Worm (Caenorhabditis elegans) whole organism, L4 larva: ENCODE results near the gene ZK637.4.

Experiments used
- F10B5.3 ChIP-seq: sonication (generic microtip); optimal IDR thresholded peaks from 2 replicates; lab custom pipeline; 2016; ENCODE audit warnings: mild to moderate bottlenecking, missing genetic modification characterization, missing compliant biosample characterization
- F26F4.8 ChIP-seq: fragments of 200-800 bp; sonication (Bioruptor generic); conservative IDR thresholded peaks from 2 replicates; pipeline ENCODE4 v1.3.6; 2022; ENCODE audit warnings: missing genetic modification characterization, missing compliant biosample characterization
- F37D6.2 ChIP-seq: sonication (generic microtip); optimal IDR thresholded peaks from 2 replicates; lab custom pipeline; 2016; ENCODE audit warnings: mild to moderate bottlenecking, missing genetic modification characterization, missing compliant biosample characterization
- F49E8.2 ChIP-seq: sonication (generic microtip); optimal IDR thresholded peaks from 2 replicates; lab custom pipeline; 2016; ENCODE audit warnings: missing compliant biosample characterization, mild to moderate bottlenecking, missing genetic modification characterization, borderline replicate concordance
- Y105C5A.15 ChIP-seq: fragments of 200-800 bp; sonication (Bioruptor generic); IDR thresholded peaks from 2 replicates; pipeline ENCODE4 v1.3.6; 2022; ENCODE audit warnings: missing genetic modification characterization, missing compliant biosample characterization
- Y5F2A.4 ChIP-seq: fragments of 200-800 bp; sonication (Bioruptor generic); optimal IDR thresholded peaks from 2 replicates; lab custom pipeline; 2018; ENCODE audit warnings: mild to moderate bottlenecking, missing genetic modification characterization, missing compliant biosample characterization
- Y75B8A.6 ChIP-seq: fragments of 200-800 bp; sonication (Bioruptor generic); IDR thresholded peaks from 2 replicates; pipeline ENCODE4 v1.3.6; 2022; ENCODE audit warnings: missing genetic modification reagents, missing genetic modification characterization, missing compliant biosample characterization
- aha-1 ChIP-seq: fragments of 150-350 bp; peaks from one replicate; lab custom pipeline; 2014; ENCODE audit warnings: missing biosample characterization, missing genetic modification characterization
- aly-2 ChIP-seq: sonication (generic microtip); optimal IDR thresholded peaks from 2 replicates; lab custom pipeline; 2018; ENCODE audit warnings: missing biosample characterization, missing genetic modification characterization
- arid-1 ChIP-seq: fragments of 200-800 bp; sonication (Bioruptor generic); conservative IDR thresholded peaks from 2 replicates; pipeline ENCODE4 v1.3.6; 2022; ENCODE audit warnings: missing genetic modification reagents, missing genetic modification characterization, missing compliant biosample characterization
- ceh-20 ChIP-seq: fragments of 200-800 bp; sonication (Bioruptor generic); IDR thresholded peaks from 2 replicates; pipeline ENCODE4 v1.3.6; 2022; ENCODE audit warnings: missing genetic modification reagents, missing genetic modification characterization, missing compliant biosample characterization
- ceh-28 ChIP-seq: fragments of 150-350 bp; optimal IDR thresholded peaks from 2 replicates; lab custom pipeline; 2014; ENCODE audit warnings: missing biosample characterization, missing genetic modification reagents, missing genetic modification characterization
- ceh-32 ChIP-seq: sonication (generic microtip); optimal IDR thresholded peaks from 2 replicates; lab custom pipeline; 2016; ENCODE audit warnings: mild to moderate bottlenecking, missing genetic modification characterization, missing compliant biosample characterization; ENCODE audit not compliant: poor library complexity
- ceh-82 ChIP-seq: sonication (generic microtip); optimal IDR thresholded peaks from 2 replicates; lab custom pipeline; 2017; ENCODE audit warnings: missing biosample characterization, missing genetic modification characterization
- cey-2 ChIP-seq: sonication (generic microtip); optimal IDR thresholded peaks from 3 replicates; lab custom pipeline; 2017; ENCODE audit warnings: missing genetic modification characterization, mild to moderate bottlenecking, missing compliant biosample characterization, antibody characterized with exemption, borderline replicate concordance; ENCODE audit not compliant: insufficient read depth
- dmd-6 ChIP-seq: fragments of 200-800 bp; sonication (Bioruptor generic); IDR thresholded peaks from 2 replicates; pipeline ENCODE4 v1.3.6; 2022; ENCODE audit warnings: missing genetic modification reagents, missing genetic modification characterization, missing compliant biosample characterization
- duxl-1 ChIP-seq: sonication (generic microtip); optimal IDR thresholded peaks from 2 replicates; lab custom pipeline; 2016; ENCODE audit warnings: mild to moderate bottlenecking, missing genetic modification characterization, moderate library complexity, missing compliant biosample characterization; ENCODE audit not compliant: poor library complexity
- dve-1 ChIP-seq: sonication (generic microtip); optimal IDR thresholded peaks from 2 replicates; lab custom pipeline; 2017; ENCODE audit warnings: antibody characterized with exemption, mild to moderate bottlenecking, missing genetic modification characterization, missing compliant biosample characterization; ENCODE audit not compliant: insufficient read depth
- fos-1 ChIP-seq: fragments of 150-350 bp; optimal IDR thresholded peaks from 2 replicates; lab custom pipeline; 2014; ENCODE audit warnings: missing biosample characterization, missing genetic modification characterization
- gei-8 ChIP-seq: fragments of 200-800 bp; sonication (Bioruptor generic); optimal IDR thresholded peaks from 2 replicates; lab custom pipeline; 2018; ENCODE audit warnings: mild to moderate bottlenecking, missing genetic modification characterization, missing compliant biosample characterization
- hif-1 ChIP-seq, 2 experiments: sonication (generic microtip); optimal IDR thresholded peaks; 2 replicates each; lab custom pipeline; 2016 to 2017; ENCODE audit warnings: missing compliant biosample characterization in 2 of 2, missing genetic modification characterization in 2 of 2, missing genetic modification reagents in 2 of 2, missing genotype in 2 of 2, mild to moderate bottlenecking in 1 of 2
- hlh-11 ChIP-seq: fragments of 200-800 bp; sonication (Bioruptor generic); optimal IDR thresholded peaks from 2 replicates; lab custom pipeline; 2018; ENCODE audit warnings: mild to moderate bottlenecking, missing genetic modification characterization, missing compliant biosample characterization
- hlh-30 ChIP-seq: sonication (generic microtip); optimal IDR thresholded peaks from 2 replicates; lab custom pipeline; 2017; ENCODE audit warnings: antibody characterized with exemption, mild to moderate bottlenecking, missing genetic modification characterization, missing compliant biosample characterization; ENCODE audit not compliant: insufficient read depth
- jun-1 ChIP-seq: fragments of 150-350 bp; optimal IDR thresholded peaks from 2 replicates; lab custom pipeline; 2014; ENCODE audit warnings: missing biosample characterization, missing genetic modification reagents, missing genetic modification characterization
- lin-13 ChIP-seq: fragments of 150-350 bp; optimal IDR thresholded peaks from 2 replicates; lab custom pipeline; 2014; ENCODE audit warnings: missing biosample characterization, missing genetic modification reagents, missing genetic modification characterization
- lin-15B ChIP-seq: fragments of 150-350 bp; sonication (generic microtip); optimal IDR thresholded peaks from 3 replicates; lab custom pipeline; 2014; ENCODE audit warnings: missing biosample characterization, missing genetic modification characterization
- lin-38 ChIP-seq: fragments of 200-800 bp; sonication (Bioruptor generic); IDR thresholded peaks from 2 replicates; pipeline ENCODE4 v1.3.6; 2022; ENCODE audit warnings: missing genetic modification reagents, missing genetic modification characterization, missing compliant biosample characterization
- lir-3 ChIP-seq: sonication (generic microtip); optimal IDR thresholded peaks from 2 replicates; lab custom pipeline; 2016; ENCODE audit warnings: mild to moderate bottlenecking, missing genetic modification characterization, missing compliant biosample characterization
- lsy-2 ChIP-seq, 2 experiments: fragments of 150-350 bp in 1 of 2; sonication (generic microtip) in 1 of 2; optimal IDR thresholded peaks; 2 replicates each; lab custom pipeline; 2014 to 2017; ENCODE audit warnings: missing biosample characterization in 2 of 2, missing genetic modification characterization in 2 of 2
- madf-5 ChIP-seq, 2 experiments: fragments of 200-800 bp; sonication (Bioruptor generic); IDR thresholded peaks; 2 replicates each; pipeline ENCODE4 v1.3.6; 2022; ENCODE audit warnings: missing compliant biosample characterization in 2 of 2, missing genetic modification characterization in 2 of 2
- madf-9 ChIP-seq: fragments of 200-800 bp; sonication (Bioruptor generic); conservative IDR thresholded peaks from 2 replicates; pipeline ENCODE4 v1.3.6; 2022; ENCODE audit warnings: missing genetic modification reagents, missing genetic modification characterization, missing compliant biosample characterization
- mdt-29 ChIP-seq: fragments of 200-800 bp; sonication (Bioruptor generic); IDR thresholded peaks from 2 replicates; pipeline ENCODE4 v1.3.6; 2022; ENCODE audit warnings: missing genetic modification reagents, missing genetic modification characterization, missing compliant biosample characterization
- mep-1 ChIP-seq: fragments of 150-350 bp; sonication (generic microtip); optimal IDR thresholded peaks from 3 replicates; lab custom pipeline; 2014; ENCODE audit warnings: missing biosample characterization, missing genetic modification characterization
- mxl-2 ChIP-seq: fragments of 200-800 bp; sonication (Bioruptor generic); conservative IDR thresholded peaks from 2 replicates; pipeline ENCODE4 v1.3.6; 2022; ENCODE audit warnings: missing genetic modification reagents, missing genetic modification characterization, missing compliant biosample characterization
- nhr-11 ChIP-seq: fragments of 150-350 bp; optimal IDR thresholded peaks from 2 replicates; lab custom pipeline; 2014; ENCODE audit warnings: missing biosample characterization, missing genetic modification characterization
- nhr-41 ChIP-seq: fragments of 200-800 bp; sonication (Bioruptor generic); IDR thresholded peaks from 2 replicates; pipeline ENCODE4 v1.3.6; 2022; ENCODE audit warnings: missing genetic modification reagents, missing genetic modification characterization, missing compliant biosample characterization
- nhr-42 ChIP-seq: fragments of 200-800 bp; sonication (Bioruptor generic); IDR thresholded peaks from 2 replicates; pipeline ENCODE4 v1.3.6; 2022; ENCODE audit warnings: missing genetic modification characterization, missing compliant biosample characterization
- nhr-6 ChIP-seq: fragments of 150-350 bp; optimal IDR thresholded peaks from 2 replicates; lab custom pipeline; 2014; ENCODE audit warnings: missing biosample characterization, missing genetic modification characterization
- nhr-76 ChIP-seq: fragments of 150-350 bp; optimal IDR thresholded peaks from 2 replicates; lab custom pipeline; 2014; ENCODE audit warnings: missing biosample characterization, missing genetic modification characterization
- pha-4 ChIP-seq, 2 experiments: fragments of 150-350 bp in 1 of 2; fragments of 200-800 bp in 1 of 2; sonication (Bioruptor generic) in 1 of 2; IDR thresholded peaks in 1 of 2; optimal IDR thresholded peaks in 1 of 2; 2 replicates each; pipeline versions ENCODE4 v1.3.6 to Lab custom; 2014 to 2022; ENCODE audit warnings: missing genetic modification characterization in 2 of 2, missing genetic modification reagents in 2 of 2, missing biosample characterization in 1 of 2, missing compliant biosample characterization in 1 of 2
- php-3 ChIP-seq: fragments of 200-800 bp; sonication (Bioruptor generic); IDR thresholded peaks from 2 replicates; pipeline ENCODE4 v1.3.6; 2022; ENCODE audit warnings: missing genetic modification reagents, missing genetic modification characterization, missing compliant biosample characterization
- pqm-1 ChIP-seq: sonication (generic microtip); optimal IDR thresholded peaks from 2 replicates; lab custom pipeline; 2017; ENCODE audit warnings: missing biosample characterization, missing genetic modification characterization
- rbr-2 ChIP-seq: sonication (generic microtip); optimal IDR thresholded peaks from 2 replicates; lab custom pipeline; 2016; ENCODE audit warnings: missing genotype, missing genetic modification characterization, missing compliant biosample characterization
- sdz-12 ChIP-seq: fragments of 200-800 bp; sonication (Bioruptor generic); optimal IDR thresholded peaks from 2 replicates; lab custom pipeline; 2018; ENCODE audit warnings: mild to moderate bottlenecking, missing genetic modification characterization, missing compliant biosample characterization
- spr-3 ChIP-seq: fragments of 200-800 bp; sonication (Bioruptor generic); optimal IDR thresholded peaks from 2 replicates; lab custom pipeline; 2018; ENCODE audit warnings: mild to moderate bottlenecking, missing genetic modification characterization, missing compliant biosample characterization
- unc-130 ChIP-seq: sonication (generic microtip); optimal IDR thresholded peaks from 2 replicates; lab custom pipeline; 2016; ENCODE audit warnings: missing genetic modification reagents, missing genetic modification characterization, missing compliant biosample characterization
- vab-7 ChIP-seq: fragments of 200-800 bp; sonication (Bioruptor generic); IDR thresholded peaks from 2 replicates; pipeline ENCODE4 v1.3.6; 2022; ENCODE audit warnings: missing genetic modification reagents, missing genetic modification characterization, missing compliant biosample characterization
- zfp-3 ChIP-seq: fragments of 200-800 bp; sonication (Bioruptor generic); conservative IDR thresholded peaks from 2 replicates; pipeline ENCODE4 v1.3.6; 2022; ENCODE audit warnings: missing genetic modification reagents, missing genetic modification characterization, missing compliant biosample characterization
- zip-2 ChIP-seq: fragments of 150-350 bp; optimal IDR thresholded peaks from 2 replicates; lab custom pipeline; 2014; ENCODE audit warnings: missing biosample characterization, missing genetic modification characterization
- ztf-7 ChIP-seq: fragments of 150-350 bp; optimal IDR thresholded peaks from 2 replicates; lab custom pipeline; 2014; ENCODE audit warnings: missing biosample characterization, missing genetic modification characterization

Gene ZK637.4

ce11 chrIII:8904044-8904443 lies 10.5 kb downstream of the ZK637.4 start, which contains the start of gene lin-9 (continued):
- TF ChIP-seq F37D6.2 (tag; lab: Kevin White, UChicago) (peak; percentile 87), hlh-11 (tag; lab: Kevin White, UChicago) (peak; percentile 100), dve-1 (peak; percentile 99), F10B5.3 (tag; lab: Kevin White, UChicago) (peak; percentile 90), rbr-2 (tag; lab: Kevin White, UChicago) (peak; percentile 94), aha-1 (peak; percentile 100), gei-8 (GFP tag; lab: Kevin White, UChicago) (no peak), madf-5 (GFP tag; IDR thresholded peaks at IDR 0.05; lab: Robert Waterston, UW) (no peak), ztf-7 (peak; percentile 83), zfp-3 (peak; percentile 91), F26F4.8 (no peak), lsy-2 (tag; optimal IDR thresholded peaks at IDR 0.05; lab: Kevin White, UChicago) (peak; percentile 99 to 100), pha-4 (GFP tag; IDR thresholded peaks at IDR 0.05; lab: Robert Waterston, UW) (peak; percentile 93), pha-4 (tag; optimal IDR thresholded peaks at IDR 0.05; lab: Kevin White, UChicago) (no peak), lin-38 (GFP tag; lab: Robert Waterston, UW) (peak; percentile 92), hlh-30 (peak; percentile 96), lin-13 (GFP tag; lab: Kevin White, UChicago) (peak; percentile 97), mep-1 (tag; lab: Kevin White, UChicago) (peak; percentile 97), ceh-32 (tag; lab: Kevin White, UChicago) (peak; percentile 76), php-3 (GFP tag; lab: Robert Waterston, UW) (peak; percentile 86; the same call in 1 of the 2 replicates), pqm-1 (tag; lab: Kevin White, UChicago) (peak; percentile 19), aly-2 (tag; lab: Kevin White, UChicago) (no peak), fos-1 (tag; lab: Kevin White, UChicago) (no peak), Y5F2A.4 (peak; percentile 2), nhr-6 (tag; lab: Kevin White, UChicago) (peak; percentile 94), nhr-76 (tag; lab: Kevin White, UChicago) (no peak), unc-130 (GFP tag; lab: Kevin White, UChicago) (peak; percentile 81), zip-2 (tag; lab: Kevin White, UChicago) (peak; percentile 20), F49E8.2 (tag; lab: Kevin White, UChicago) (peak; percentile 70), lir-3 (tag; lab: Kevin White, UChicago) (peak; percentile 23), arid-1 (GFP tag; lab: Robert Waterston, UW) (peak; percentile 95), Y75B8A.6 (no peak), dmd-6 (peak; percentile 96), nhr-42 (GFP tag; lab: Robert Waterston, UW) (peak; percentile 90), lin-15B (tag; lab: Kevin White, UChicago) (peak; percentile 83), cey-2 (no peak), nhr-41 (no peak), mxl-2 (GFP tag; lab: Robert Waterston, UW) (peak; percentile 67; the same call in 1 of the 2 replicates), vab-7 (GFP tag; lab: Robert Waterston, UW) (peak; percentile 76), ceh-28 (peak; percentile 35), hif-1 (tag; optimal IDR thresholded peaks at IDR 0.05; lab: Kevin White, UChicago) (peak; percentile 57 to 89), duxl-1 (tag; lab: Kevin White, UChicago) (peak; percentile 94), jun-1 (tag; lab: Kevin White, UChicago) (peak; percentile 84), spr-3 (GFP tag; lab: Kevin White, UChicago) (peak; percentile 91), mdt-29 (GFP tag; lab: Robert Waterston, UW) (peak; percentile 91), madf-9 (peak; percentile 86), ceh-20 (GFP tag; lab: Robert Waterston, UW) (peak; percentile 95), nhr-11 (tag; lab: Kevin White, UChicago) (peak; percentile 96), Y105C5A.15 (GFP tag; lab: Robert Waterston, UW) (no peak), sdz-12 (GFP tag; lab: Kevin White, UChicago) (no peak), ceh-82 (tag; lab: Kevin White, UChicago) (no peak)
